Fruit fly (Drosophila melanogaster) whole organism, embryonic: ENCODE data around the gene CG7275.

Experiments
- Bteb2 ChIP-seq: fragments of 200-800 bp; sonication (Bioruptor generic); optimal IDR thresholded peaks from 2 replicates; lab custom pipeline; 2016; ENCODE audit warnings: missing biosample characterization, missing genetic modification characterization
- CG10209 ChIP-seq: fragments of 200-800 bp; sonication (Bioruptor generic); optimal IDR thresholded peaks from 3 replicates; lab custom pipeline; 2017; ENCODE audit warnings: missing biosample characterization, mild to moderate bottlenecking, missing genetic modification characterization, missing genetic modification reagents
- CG14710 ChIP-seq: fragments of 200-800 bp; sonication (Bioruptor generic); optimal IDR thresholded peaks from 3 replicates; lab custom pipeline; 2019; ENCODE audit warnings: missing biosample characterization, mild to moderate bottlenecking, missing genetic modification characterization, moderate library complexity
- CG16813 ChIP-seq: fragments of 200-800 bp; sonication (Bioruptor generic); IDR thresholded peaks from 3 replicates; pipeline ENCODE4 v1.3.6; 2022; ENCODE audit warnings: missing biosample characterization, missing genetic modification characterization; ENCODE audit not compliant: partially characterized antibody
- CG16815 ChIP-seq: fragments of 200-800 bp; sonication (Bioruptor generic); optimal IDR thresholded peaks from 3 replicates; lab custom pipeline; 2017; ENCODE audit warnings: missing biosample characterization, mild to moderate bottlenecking, missing genetic modification characterization
- CG17385 ChIP-seq: fragments of 200-800 bp; sonication (Bioruptor generic); optimal IDR thresholded peaks from 3 replicates; lab custom pipeline; 2018; ENCODE audit warnings: missing biosample characterization, mild to moderate bottlenecking, missing genetic modification characterization
- CG18262 ChIP-seq: fragments of 200-800 bp; optimal IDR thresholded peaks from 3 replicates; lab custom pipeline; 2019; ENCODE audit warnings: missing biosample characterization, mild to moderate bottlenecking, missing genetic modification characterization, moderate library complexity
- CG1832 ChIP-seq: fragments of 200-800 bp; sonication (Bioruptor generic); optimal IDR thresholded peaks from 2 replicates; lab custom pipeline; 2017; ENCODE audit warnings: missing biosample characterization, mild to moderate bottlenecking, missing genetic modification characterization, inconsistent platforms
- CG18619 ChIP-seq: fragments of 200-800 bp; sonication (Bioruptor generic); optimal IDR thresholded peaks from 3 replicates; lab custom pipeline; 2017; ENCODE audit warnings: missing biosample characterization, mild to moderate bottlenecking, missing genetic modification characterization
- CG3726 ChIP-seq: fragments of 200-800 bp; sonication (Bioruptor generic); IDR thresholded peaks from 3 replicates; pipeline ENCODE4, ENCODE4 v1.3.6; 2022; ENCODE audit warnings: missing biosample characterization, missing genetic modification characterization
- CG4328 ChIP-seq: fragments of 200-800 bp; sonication (Bioruptor generic); optimal IDR thresholded peaks from 3 replicates; lab custom pipeline; 2017; ENCODE audit warnings: missing biosample characterization, missing genetic modification reagents, missing genetic modification characterization
- CG4617 ChIP-seq: fragments of 200-800 bp; sonication (Bioruptor generic); optimal IDR thresholded peaks from 3 replicates; lab custom pipeline; 2016; ENCODE audit warnings: missing biosample characterization, missing genetic modification characterization, borderline replicate concordance
- CG4707 ChIP-seq: fragments of 200-800 bp; sonication (Bioruptor generic); optimal IDR thresholded peaks from 2 replicates; lab custom pipeline; 2018; ENCODE audit warnings: missing biosample characterization, mild to moderate bottlenecking, missing genetic modification characterization, moderate library complexity
- CG7786 ChIP-seq: fragments of 200-800 bp; sonication (Bioruptor generic); optimal IDR thresholded peaks from 2 replicates; lab custom pipeline; 2016; ENCODE audit warnings: missing biosample characterization, missing genetic modification characterization
- CG8290 ChIP-seq, 3 experiments: fragments of 200-800 bp; sonication (Bioruptor generic); optimal IDR thresholded peaks; 2 replicates each; lab custom pipeline; 2016 to 2019; ENCODE audit warnings: missing biosample characterization in 3 of 3, missing genetic modification characterization in 3 of 3, mild to moderate bottlenecking in 2 of 3, moderate library complexity in 1 of 3
- CG8359 ChIP-seq: fragments of 200-800 bp; sonication (Bioruptor generic); optimal IDR thresholded peaks from 2 replicates; lab custom pipeline; 2017; ENCODE audit warnings: missing biosample characterization, mild to moderate bottlenecking, missing genetic modification characterization, borderline replicate concordance
- CG8765 ChIP-seq: fragments of 200-800 bp; sonication (Bioruptor generic); IDR thresholded peaks from 2 replicates; pipeline ENCODE4 v1.3.6; 2022; ENCODE audit warnings: missing biosample characterization, missing genetic modification characterization
- CG9797 ChIP-seq: fragments of 200-800 bp; sonication (Bioruptor generic); optimal IDR thresholded peaks from 3 replicates; lab custom pipeline; 2018; ENCODE audit warnings: missing biosample characterization, mild to moderate bottlenecking, missing genetic modification characterization
- Dek ChIP-seq: fragments of 200-800 bp; sonication (Bioruptor generic); optimal IDR thresholded peaks from 3 replicates; lab custom pipeline; 2019; ENCODE audit warnings: missing biosample characterization, mild to moderate bottlenecking, missing genetic modification characterization, moderate library complexity
- H2.0 ChIP-seq: fragments of 200-800 bp; sonication (Bioruptor generic); IDR thresholded peaks from 2 replicates; pipeline ENCODE4 v1.3.6; 2022; ENCODE audit warnings: missing biosample characterization, missing genetic modification characterization
- HmgZ ChIP-seq: fragments of 200-800 bp; sonication (Bioruptor generic); optimal IDR thresholded peaks from 2 replicates; lab custom pipeline; 2018; ENCODE audit warnings: missing biosample characterization, mild to moderate bottlenecking, missing genetic modification characterization
- NC2β ChIP-seq: fragments of 200-800 bp; sonication (Bioruptor generic); optimal IDR thresholded peaks from 2 replicates; lab custom pipeline; 2016; ENCODE audit warnings: missing biosample characterization, missing genetic modification characterization
- Neu2 ChIP-seq: fragments of 200-800 bp; sonication (Bioruptor generic); optimal IDR thresholded peaks from 3 replicates; lab custom pipeline; 2016; ENCODE audit warnings: missing biosample characterization, missing genetic modification characterization, borderline replicate concordance
- Nf-YC ChIP-seq: fragments of 200-800 bp; optimal IDR thresholded peaks from 3 replicates; lab custom pipeline; 2019; ENCODE audit warnings: missing biosample characterization, mild to moderate bottlenecking, missing genetic modification characterization, moderate library complexity
- Six4 ChIP-seq: fragments of 200-800 bp; sonication (Bioruptor generic); optimal IDR thresholded peaks from 2 replicates; lab custom pipeline; 2016; ENCODE audit warnings: missing biosample characterization, missing genetic modification characterization
- Stat92E ChIP-seq, 3 experiments: fragments of >200 bp in 2 of 3; fragments of 200-800 bp in 1 of 3; sonication (Bioruptor generic) in 1 of 3; optimal IDR thresholded peaks; 2 replicates each; lab custom pipeline; 2017 to 2019; ENCODE audit warnings: missing biosample characterization in 3 of 3, missing genetic modification characterization in 3 of 3, mild to moderate bottlenecking in 1 of 3, moderate library complexity in 1 of 3
- ato ChIP-seq: fragments of 200-800 bp; sonication (Bioruptor generic); IDR thresholded peaks from 2 replicates; pipeline ENCODE4 v1.3.6; 2022; ENCODE audit warnings: missing biosample characterization, missing genetic modification characterization; ENCODE audit not compliant: partially characterized antibody
- bab2 ChIP-seq: fragments of 200-800 bp; sonication (Bioruptor generic); optimal IDR thresholded peaks from 2 replicates; lab custom pipeline; 2016; ENCODE audit warnings: missing biosample characterization, missing genetic modification characterization
- bbx ChIP-seq: fragments of 200-800 bp; sonication (Bioruptor generic); IDR thresholded peaks from 2 replicates; pipeline ENCODE4 v1.3.6; 2022; ENCODE audit warnings: missing biosample characterization, missing genetic modification characterization; ENCODE audit not compliant: partially characterized antibody
- cad ChIP-seq: fragments of >200 bp; optimal IDR thresholded peaks from 2 replicates; lab custom pipeline; 2017; ENCODE audit warnings: missing biosample characterization, missing genetic modification characterization
- croc ChIP-seq: fragments of 200-800 bp; sonication (Bioruptor generic); conservative IDR thresholded peaks from 3 replicates; pipeline ENCODE4 v1.3.6; 2022; ENCODE audit warnings: missing biosample characterization, missing genetic modification characterization
- crp ChIP-seq, 2 experiments: fragments of 200-800 bp; sonication (Bioruptor generic); optimal IDR thresholded peaks; 2 replicates in 1 of 2; 3 replicates in 1 of 2; lab custom pipeline; 2017; ENCODE audit warnings: missing biosample characterization in 2 of 2, missing genetic modification characterization in 2 of 2, mild to moderate bottlenecking in 1 of 2, moderate library complexity in 1 of 2
- cwo ChIP-seq: fragments of 200-800 bp; sonication (Bioruptor generic); optimal IDR thresholded peaks from 3 replicates; lab custom pipeline; 2017; ENCODE audit warnings: missing biosample characterization, missing genetic modification characterization, mild to moderate bottlenecking, moderate library complexity, missing genetic modification reagents
- en ChIP-seq: fragments of 200-800 bp; sonication (Bioruptor generic); optimal IDR thresholded peaks from 2 replicates; lab custom pipeline; 2016; ENCODE audit warnings: missing biosample characterization, missing genetic modification characterization
- eve ChIP-seq, 2 experiments: fragments of >200 bp; optimal IDR thresholded peaks; 2 replicates each; lab custom pipeline; 2017; ENCODE audit warnings: missing biosample characterization in 2 of 2, missing genetic modification characterization in 2 of 2
- gcm2 ChIP-seq: fragments of 200-800 bp; sonication (Bioruptor generic); optimal IDR thresholded peaks from 2 replicates; lab custom pipeline; 2016; ENCODE audit warnings: missing biosample characterization, missing genetic modification characterization
- grn ChIP-seq: fragments of 200-800 bp; sonication (Bioruptor generic); optimal IDR thresholded peaks from 3 replicates; lab custom pipeline; 2017; ENCODE audit warnings: missing biosample characterization, missing genetic modification characterization
- ham ChIP-seq: fragments of 200-800 bp; sonication (Bioruptor generic); IDR thresholded peaks from 2 replicates; pipeline ENCODE4 v1.3.6; 2022; ENCODE audit warnings: missing biosample characterization, missing genetic modification characterization
- ind ChIP-seq: fragments of 200-800 bp; sonication (Bioruptor generic); optimal IDR thresholded peaks from 3 replicates; lab custom pipeline; 2016; ENCODE audit warnings: missing biosample characterization, missing genetic modification characterization
- ken ChIP-seq: fragments of 200-800 bp; sonication (Bioruptor generic); IDR thresholded peaks from 3 replicates; pipeline ENCODE4 v1.3.6; 2022; ENCODE audit warnings: missing biosample characterization, missing genetic modification characterization
- lbe ChIP-seq: fragments of 200-800 bp; sonication (Bioruptor generic); optimal IDR thresholded peaks from 2 replicates; lab custom pipeline; 2016; ENCODE audit warnings: missing biosample characterization, mild to moderate bottlenecking, missing genetic modification characterization
- lov ChIP-seq, 2 experiments: fragments of 200-800 bp in 1 of 2; fragments of >200 bp in 1 of 2; sonication (Bioruptor generic) in 1 of 2; IDR thresholded peaks in 1 of 2; optimal IDR thresholded peaks in 1 of 2; 2 replicates in 1 of 2; 3 replicates in 1 of 2; pipeline versions ENCODE4 v1.3.6 to Lab custom; 2017 to 2022; ENCODE audit warnings: missing biosample characterization in 1 of 2, missing genetic modification characterization in 1 of 2
- pnt ChIP-seq: fragments of 200-800 bp; sonication (Bioruptor generic); optimal IDR thresholded peaks from 3 replicates; lab custom pipeline; 2016; ENCODE audit warnings: missing biosample characterization, missing genetic modification characterization
- ranshi ChIP-seq: fragments of 200-800 bp; sonication (Bioruptor generic); IDR thresholded peaks from 2 replicates; pipeline ENCODE4 v1.3.6; 2022; ENCODE audit warnings: missing biosample characterization, missing genetic modification characterization
- slou ChIP-seq: fragments of 200-800 bp; sonication (Bioruptor generic); optimal IDR thresholded peaks from 3 replicates; lab custom pipeline; 2016; ENCODE audit warnings: missing biosample characterization, missing genetic modification characterization
- stwl ChIP-seq: fragments of 200-800 bp; sonication (Bioruptor generic); optimal IDR thresholded peaks from 3 replicates; lab custom pipeline; 2018; ENCODE audit warnings: missing biosample characterization, mild to moderate bottlenecking, missing genetic modification characterization, moderate library complexity
- tgo ChIP-seq: fragments of 200-800 bp; sonication (Bioruptor generic); IDR thresholded peaks from 3 replicates; pipeline ENCODE4 v1.3.6; 2022; ENCODE audit warnings: missing biosample characterization, missing genetic modification characterization
- yki ChIP-seq: fragments of >200 bp; optimal IDR thresholded peaks from 3 replicates; lab custom pipeline; 2018
- zfh1 ChIP-seq: fragments of 200-800 bp; sonication (Bioruptor generic); IDR thresholded peaks from 3 replicates; pipeline ENCODE4 v1.3.6; 2022; ENCODE audit warnings: missing biosample characterization, missing genetic modification characterization

Gene CG7275

DNA sequence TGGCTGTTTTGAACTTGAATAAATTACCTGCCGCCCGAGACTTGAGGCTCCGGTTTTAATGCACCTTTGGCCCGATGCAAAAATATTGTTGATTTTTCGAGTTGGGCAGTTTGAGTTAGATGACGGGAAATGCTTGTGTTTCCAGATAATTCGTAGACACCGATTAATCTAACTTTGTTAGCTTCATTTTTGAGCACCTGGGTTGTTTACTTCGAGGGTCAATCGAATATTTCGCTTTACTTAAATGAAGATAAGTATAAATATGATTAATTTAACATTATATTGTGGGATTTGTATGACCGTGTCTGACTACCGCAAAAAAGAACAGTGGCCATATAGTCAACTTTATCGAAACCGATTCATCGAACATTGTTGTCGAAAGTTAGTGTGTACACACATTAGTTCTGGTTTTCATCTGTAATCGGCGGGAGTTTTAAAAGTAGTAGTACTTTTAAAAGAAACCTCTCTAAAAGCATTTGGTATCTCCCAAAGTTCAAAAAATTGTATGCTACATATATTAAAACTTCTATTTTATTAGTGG, 25.1 kb downstream of the CG7275 start, which contains the start of gene CG7945 (continued):
- TF ChIP-seq Neu2 (GFP tag; lab: Kevin White, UChicago) (no peak), CG4328 (GFP tag; lab: Kevin White, UChicago) (no peak), CG16815 (no peak), Bteb2 (GFP tag; lab: Kevin White, UChicago) (no peak), CG17385 (GFP tag; lab: Kevin White, UChicago) (no peak), tgo (GFP tag; lab: Robert Waterston, UW) (no peak), CG1832 (GFP tag; lab: Kevin White, UChicago) (no peak), lbe (GFP tag; lab: Kevin White, UChicago) (peak; percentile 56), Dek (tag; lab: Kevin White, UChicago) (no peak), Nf-YC (tag; lab: Kevin White, UChicago) (peak; percentile 24), CG4707 (GFP tag; lab: Kevin White, UChicago) (no peak), zfh1 (no peak), Six4 (GFP tag; lab: Kevin White, UChicago) (no peak), bab2 (GFP tag; lab: Kevin White, UChicago) (no peak), ato (GFP tag; lab: Robert Waterston, UW) (peak; percentile 51; the same call in 1 of the 2 replicates), ranshi (GFP tag; lab: Robert Waterston, UW) (no peak), slou (GFP tag; lab: Kevin White, UChicago) (no peak), CG7786 (no peak), CG8765 (GFP tag; lab: Robert Waterston, UW) (no peak), H2.0 (GFP tag; lab: Robert Waterston, UW) (no peak), Stat92E (GFP tag; optimal IDR thresholded peaks at IDR 0.05; lab: Kevin White, UChicago) (peak in 1 of 3 experiments; percentile 49), CG14710 (tag; lab: Kevin White, UChicago) (peak; percentile 100), grn (GFP tag; lab: Kevin White, UChicago) (no peak), cwo (no peak), CG4617 (GFP tag; lab: Kevin White, UChicago) (peak; percentile 66), en (GFP tag; lab: Kevin White, UChicago) (no peak), NC2β (GFP tag; lab: Kevin White, UChicago) (no peak), ken (GFP tag; lab: Robert Waterston, UW) (no peak), ham (GFP tag; lab: Robert Waterston, UW) (no peak), ind (GFP tag; lab: Kevin White, UChicago) (no peak), CG10209 (GFP tag; lab: Kevin White, UChicago) (no peak), eve (GFP tag; optimal IDR thresholded peaks at IDR 0.05; lab: Kevin White, UChicago) (peak in 1 of 2 experiments; percentile 79), crp (GFP tag; optimal IDR thresholded peaks at IDR 0.05; lab: Kevin White, UChicago) (peak in 1 of 2 experiments; percentile 25), CG18262 (no peak), lov (optimal IDR thresholded peaks at IDR 0.05; lab: Kevin White, UChicago) (no peak), lov (GFP tag; IDR thresholded peaks at IDR 0.05; lab: Robert Waterston, UW) (no peak), CG9797 (GFP tag; lab: Kevin White, UChicago) (peak; percentile 70), cad (GFP tag; lab: Kevin White, UChicago) (no peak), CG18619 (no peak), CG8290 (GFP tag; optimal IDR thresholded peaks at IDR 0.05; lab: Kevin White, UChicago) (no peak), CG8290 (tag; optimal IDR thresholded peaks at IDR 0.05; lab: Kevin White, UChicago) (peak in 1 of 2 experiments; percentile 23), bbx (GFP tag; lab: Robert Waterston, UW) (no peak; the same call in 1 of the 2 replicates), yki (lab: Kevin White, UChicago) (no peak), HmgZ (tag; lab: Kevin White, UChicago) (peak; percentile 69), CG8359 (GFP tag; lab: Kevin White, UChicago) (no peak), stwl (tag; lab: Kevin White, UChicago) (peak; percentile 87), CG16813 (GFP tag; lab: Robert Waterston, UW) (peak; percentile 59; the same call in 2 of the 3 replicates), CG3726 (no peak), pnt (GFP tag; lab: Kevin White, UChicago) (no peak), croc (GFP tag; lab: Robert Waterston, UW) (no peak), gcm2 (no peak)
